Worm (Caenorhabditis elegans) whole organism, L4 larva: Measurements from ENCODE around the gene K06A4.2.
A peak's percentile ranks its signal among the peaks of the same experiment; 100 is the strongest.

ENCODE experiments used
- T20F7.1 ChIP-seq: fragments of 200-800 bp; sonication (Bioruptor generic); optimal IDR thresholded peaks from 2 replicates; lab custom pipeline; 2018; ENCODE audit warnings: mild to moderate bottlenecking, missing genetic modification characterization, missing compliant biosample characterization
- Y48G9A.11 ChIP-seq: fragments of 200-800 bp; sonication (Bioruptor generic); IDR thresholded peaks from 2 replicates; pipeline ENCODE4 v1.3.6; 2022; ENCODE audit warnings: missing genetic modification reagents, missing genetic modification characterization, missing compliant biosample characterization
- aha-1 ChIP-seq: fragments of 150-350 bp; peaks from one replicate; lab custom pipeline; 2014; ENCODE audit warnings: missing biosample characterization, missing genetic modification characterization
- aly-2 ChIP-seq: sonication (generic microtip); optimal IDR thresholded peaks from 2 replicates; lab custom pipeline; 2018; ENCODE audit warnings: missing biosample characterization, missing genetic modification characterization
- attf-4 ChIP-seq: sonication (generic microtip); optimal IDR thresholded peaks from 3 replicates; lab custom pipeline; 2017; ENCODE audit warnings: missing biosample characterization, missing genetic modification characterization
- ceh-28 ChIP-seq: fragments of 150-350 bp; optimal IDR thresholded peaks from 2 replicates; lab custom pipeline; 2014; ENCODE audit warnings: missing biosample characterization, missing genetic modification reagents, missing genetic modification characterization
- ctbp-1 ChIP-seq: fragments of 200-800 bp; sonication (Bioruptor generic); IDR thresholded peaks from 2 replicates; pipeline ENCODE4 v1.3.6; 2022; ENCODE audit warnings: missing genetic modification reagents, missing genetic modification characterization, missing compliant biosample characterization
- daf-16 ChIP-seq, 3 experiments: sonication (generic microtip); optimal IDR thresholded peaks; 2 replicates each; lab custom pipeline; 2016 to 2017; ENCODE audit warnings: missing genetic modification characterization in 3 of 3, missing genetic modification reagents in 3 of 3, mild to moderate bottlenecking in 2 of 3, missing compliant biosample characterization in 2 of 3, missing biosample characterization in 1 of 3, moderate library complexity in 1 of 3
- dmd-6 ChIP-seq: fragments of 200-800 bp; sonication (Bioruptor generic); IDR thresholded peaks from 2 replicates; pipeline ENCODE4 v1.3.6; 2022; ENCODE audit warnings: missing genetic modification reagents, missing genetic modification characterization, missing compliant biosample characterization
- dmd-8 ChIP-seq: fragments of 200-800 bp; sonication (Bioruptor generic); IDR thresholded peaks from 2 replicates; pipeline ENCODE4 v1.3.6; 2022; ENCODE audit warnings: missing genetic modification characterization, missing compliant biosample characterization
- dve-1 ChIP-seq: sonication (generic microtip); optimal IDR thresholded peaks from 2 replicates; lab custom pipeline; 2017; ENCODE audit warnings: antibody characterized with exemption, mild to moderate bottlenecking, missing genetic modification characterization, missing compliant biosample characterization; ENCODE audit not compliant: insufficient read depth
- fos-1 ChIP-seq: fragments of 150-350 bp; optimal IDR thresholded peaks from 2 replicates; lab custom pipeline; 2014; ENCODE audit warnings: missing biosample characterization, missing genetic modification characterization
- gei-8 ChIP-seq: fragments of 200-800 bp; sonication (Bioruptor generic); optimal IDR thresholded peaks from 2 replicates; lab custom pipeline; 2018; ENCODE audit warnings: mild to moderate bottlenecking, missing genetic modification characterization, missing compliant biosample characterization
- hlh-11 ChIP-seq: fragments of 200-800 bp; sonication (Bioruptor generic); optimal IDR thresholded peaks from 2 replicates; lab custom pipeline; 2018; ENCODE audit warnings: mild to moderate bottlenecking, missing genetic modification characterization, missing compliant biosample characterization
- jun-1 ChIP-seq: fragments of 150-350 bp; optimal IDR thresholded peaks from 2 replicates; lab custom pipeline; 2014; ENCODE audit warnings: missing biosample characterization, missing genetic modification reagents, missing genetic modification characterization
- lin-1 ChIP-seq: fragments of 200-800 bp; sonication (Bioruptor generic); IDR thresholded peaks from 2 replicates; pipeline ENCODE4 v1.3.6; 2022; ENCODE audit warnings: missing genetic modification reagents, missing genetic modification characterization, missing compliant biosample characterization
- lin-13 ChIP-seq: fragments of 150-350 bp; optimal IDR thresholded peaks from 2 replicates; lab custom pipeline; 2014; ENCODE audit warnings: missing biosample characterization, missing genetic modification reagents, missing genetic modification characterization
- lin-15B ChIP-seq: fragments of 150-350 bp; sonication (generic microtip); optimal IDR thresholded peaks from 3 replicates; lab custom pipeline; 2014; ENCODE audit warnings: missing biosample characterization, missing genetic modification characterization
- lir-3 ChIP-seq: sonication (generic microtip); optimal IDR thresholded peaks from 2 replicates; lab custom pipeline; 2016; ENCODE audit warnings: mild to moderate bottlenecking, missing genetic modification characterization, missing compliant biosample characterization
- lsy-2 ChIP-seq, 2 experiments: fragments of 150-350 bp in 1 of 2; sonication (generic microtip) in 1 of 2; optimal IDR thresholded peaks; 2 replicates each; lab custom pipeline; 2014 to 2017; ENCODE audit warnings: missing biosample characterization in 2 of 2, missing genetic modification characterization in 2 of 2
- madf-5 ChIP-seq, 2 experiments: fragments of 200-800 bp; sonication (Bioruptor generic); IDR thresholded peaks; 2 replicates each; pipeline ENCODE4 v1.3.6; 2022; ENCODE audit warnings: missing compliant biosample characterization in 2 of 2, missing genetic modification characterization in 2 of 2
- nhr-102 ChIP-seq: sonication (generic microtip); optimal IDR thresholded peaks from 2 replicates; lab custom pipeline; 2016; ENCODE audit warnings: mild to moderate bottlenecking, missing genetic modification characterization, moderate library complexity, missing compliant biosample characterization
- nhr-11 ChIP-seq: fragments of 150-350 bp; optimal IDR thresholded peaks from 2 replicates; lab custom pipeline; 2014; ENCODE audit warnings: missing biosample characterization, missing genetic modification characterization
- nhr-237 ChIP-seq: sonication (generic microtip); optimal IDR thresholded peaks from 2 replicates; lab custom pipeline; 2017; ENCODE audit warnings: missing biosample characterization, missing genetic modification characterization
- nhr-28 ChIP-seq: fragments of 150-350 bp; optimal IDR thresholded peaks from 2 replicates; lab custom pipeline; 2014; ENCODE audit warnings: missing biosample characterization, missing genetic modification characterization
- nhr-41 ChIP-seq: fragments of 200-800 bp; sonication (Bioruptor generic); IDR thresholded peaks from 2 replicates; pipeline ENCODE4 v1.3.6; 2022; ENCODE audit warnings: missing genetic modification reagents, missing genetic modification characterization, missing compliant biosample characterization
- nhr-6 ChIP-seq: fragments of 150-350 bp; optimal IDR thresholded peaks from 2 replicates; lab custom pipeline; 2014; ENCODE audit warnings: missing biosample characterization, missing genetic modification characterization
- pha-4 ChIP-seq, 2 experiments: fragments of 150-350 bp in 1 of 2; fragments of 200-800 bp in 1 of 2; sonication (Bioruptor generic) in 1 of 2; IDR thresholded peaks in 1 of 2; optimal IDR thresholded peaks in 1 of 2; 2 replicates each; pipeline versions ENCODE4 v1.3.6 to Lab custom; 2014 to 2022; ENCODE audit warnings: missing genetic modification characterization in 2 of 2, missing genetic modification reagents in 2 of 2, missing biosample characterization in 1 of 2, missing compliant biosample characterization in 1 of 2
- php-3 ChIP-seq: fragments of 200-800 bp; sonication (Bioruptor generic); IDR thresholded peaks from 2 replicates; pipeline ENCODE4 v1.3.6; 2022; ENCODE audit warnings: missing genetic modification reagents, missing genetic modification characterization, missing compliant biosample characterization
- set-16 ChIP-seq: fragments of 200-800 bp; sonication (Bioruptor generic); IDR thresholded peaks from 2 replicates; pipeline ENCODE4 v1.3.6; 2022; ENCODE audit warnings: missing genetic modification reagents, missing genetic modification characterization, missing compliant biosample characterization
- spr-1 ChIP-seq: sonication (generic microtip); optimal IDR thresholded peaks from 2 replicates; lab custom pipeline; 2016; ENCODE audit warnings: mild to moderate bottlenecking, missing genetic modification characterization, missing compliant biosample characterization
- tra-1 ChIP-seq: fragments of 200-800 bp; sonication (Bioruptor generic); IDR thresholded peaks from 2 replicates; pipeline ENCODE4 v1.3.6; 2022; ENCODE audit warnings: missing genetic modification reagents, missing genetic modification characterization, missing compliant biosample characterization
- unc-62 ChIP-seq, 3 experiments: fragments of 150-350 bp in 1 of 3; sonication (generic microtip); optimal IDR thresholded peaks in 2 of 3; peaks in 1 of 3; 1 replicate in 1 of 3; 2 replicates in 2 of 3; lab custom pipeline; 2014 to 2017; ENCODE audit warnings: missing biosample characterization in 3 of 3, missing genetic modification characterization in 3 of 3, missing genetic modification reagents in 3 of 3, missing genotype in 1 of 3

The K06A4.2 gene

ce11 chrV:9451485-9451884, 32.5 kb upstream of the K06A4.2 start:
- TF ChIP-seq pha-4 (GFP tag; IDR thresholded peaks at IDR 0.05; lab: Robert Waterston, UW) (no peak), pha-4 (tag; optimal IDR thresholded peaks at IDR 0.05; lab: Kevin White, UChicago) (peak; percentile 94), nhr-6 (tag; lab: Kevin White, UChicago) (peak; percentile 22), tra-1 (GFP tag; lab: Robert Waterston, UW) (no peak), aly-2 (no peak), Y48G9A.11 (GFP tag; lab: Robert Waterston, UW) (no peak), lin-13 (GFP tag; lab: Kevin White, UChicago) (no peak), dmd-8 (GFP tag; lab: Robert Waterston, UW) (no peak), php-3 (no peak), dmd-6 (GFP tag; lab: Robert Waterston, UW) (no peak), set-16 (no peak)

- TF ChIP-seq aha-1 (tag; lab: Kevin White, UChicago) (peak; percentile 93), lir-3 (tag; lab: Kevin White, UChicago) (no peak), nhr-11 (tag; lab: Kevin White, UChicago) (no peak), madf-5 (GFP tag; IDR thresholded peaks at IDR 0.05; lab: Robert Waterston, UW) (no peak)
These were observed 30.7 kb upstream of the K06A4.2 start for ce11 chrV:9453333-9453732.

- TF ChIP-seq nhr-28 (tag; lab: Kevin White, UChicago) (peak; percentile 42), attf-4 (tag; lab: Kevin White, UChicago) (no peak), fos-1 (no peak), lin-15B (no peak), pha-4 (GFP tag; IDR thresholded peaks at IDR 0.05; lab: Robert Waterston, UW) (no peak), pha-4 (tag; optimal IDR thresholded peaks at IDR 0.05; lab: Kevin White, UChicago) (no peak), daf-16 (GFP tag; optimal IDR thresholded peaks at IDR 0.05; lab: Kevin White, UChicago) (no peak), daf-16 (tag; optimal IDR thresholded peaks at IDR 0.05; lab: Kevin White, UChicago) (peak; percentile 23), hlh-11 (tag; lab: Kevin White, UChicago) (peak; percentile 42), gei-8 (no peak), lir-3 (tag; lab: Kevin White, UChicago) (no peak), nhr-237 (no peak), dve-1 (tag; lab: Kevin White, UChicago) (peak; percentile 56)
These were observed 30.1 kb upstream of the K06A4.2 start for ce11 chrV:9453933-9454332.

ce11 chrV:9457535-9457934, 26.5 kb upstream of the K06A4.2 start:
- no peak for TF ChIP-seq T20F7.1 (GFP tag; lab: Kevin White, UChicago)
- peak in 1 of 2 experiments; percentile 94 for TF ChIP-seq unc-62 (GFP tag; optimal IDR thresholded peaks at IDR 0.05 in 1 of 2; lab: Kevin White, UChicago)
- no peak for TF ChIP-seq unc-62 (tag; optimal IDR thresholded peaks at IDR 0.05; lab: Kevin White, UChicago)
- no peak for TF ChIP-seq lsy-2 (tag; optimal IDR thresholded peaks at IDR 0.05; lab: Kevin White, UChicago)
- TF ChIP-seq, all 104 proteins: peak for 1

ce11 chrV:9462605-9463004, 21.4 kb upstream of the K06A4.2 start, which contains the start of gene F07D3.3:
TSS of gene F07D3.3 (minus strand) at chrV:9462705.
- TF ChIP-seq nhr-41 (GFP tag; lab: Robert Waterston, UW) (no peak), Y48G9A.11 (GFP tag; lab: Robert Waterston, UW) (no peak)

- no peak for TF ChIP-seq lin-1 (GFP tag; lab: Robert Waterston, UW)
- TF ChIP-seq ctbp-1: no peak
- no peak for TF ChIP-seq jun-1 (tag; lab: Kevin White, UChicago)
- no peak for TF ChIP-seq lin-15B
- no peak for TF ChIP-seq ceh-28 (tag; lab: Kevin White, UChicago)
- no peak for TF ChIP-seq nhr-102 (tag; lab: Kevin White, UChicago)
- no peak for TF ChIP-seq spr-1
These were observed 18.5 kb upstream of the K06A4.2 start for ce11 chrV:9465529-9465928.
